Worm (Caenorhabditis elegans) whole organism, young adult: ENCODE results near the gene idpp-11.

ENCODE experiments used
- B0035.1 ChIP-seq: sonication (generic microtip); optimal IDR thresholded peaks from 2 replicates; lab custom pipeline; 2016; ENCODE audit warnings: missing genetic modification characterization, mild to moderate bottlenecking, missing compliant biosample characterization, missing genotype, missing genetic modification reagents
- F22D6.2 ChIP-seq: sonication (generic microtip); optimal IDR thresholded peaks from 2 replicates; lab custom pipeline; 2016; ENCODE audit warnings: mild to moderate bottlenecking, missing genetic modification characterization, missing compliant biosample characterization
- F33H1.4 ChIP-seq: fragments of 200-800 bp; sonication (Bioruptor generic); IDR thresholded peaks from 2 replicates; pipeline ENCODE4 v1.3.6; 2022; ENCODE audit warnings: missing genetic modification reagents, missing genetic modification characterization, missing compliant biosample characterization
- F39B2.1 ChIP-seq: fragments of 200-800 bp; sonication (Bioruptor generic); IDR thresholded peaks from 2 replicates; pipeline ENCODE4 v1.3.6; 2022; ENCODE audit warnings: missing genetic modification reagents, missing genetic modification characterization, missing compliant biosample characterization
- T07F8.4 ChIP-seq: sonication (generic microtip); optimal IDR thresholded peaks from 2 replicates; lab custom pipeline; 2016; ENCODE audit warnings: mild to moderate bottlenecking, missing genetic modification characterization, moderate library complexity, missing compliant biosample characterization
- Y56A3A.18 ChIP-seq: fragments of 200-800 bp; sonication (Bioruptor generic); IDR thresholded peaks from 2 replicates; pipeline ENCODE4 v1.3.6; 2022; ENCODE audit warnings: missing genetic modification reagents, missing genetic modification characterization, missing compliant biosample characterization
- Y95B8A.8 ChIP-seq: fragments of 200-800 bp; sonication (Bioruptor generic); IDR thresholded peaks from 2 replicates; pipeline ENCODE4 v1.3.6; 2022; ENCODE audit warnings: missing genetic modification reagents, missing genetic modification characterization, missing compliant biosample characterization
- ZK185.1 ChIP-seq: sonication (generic microtip); optimal IDR thresholded peaks from 2 replicates; lab custom pipeline; 2016; ENCODE audit warnings: mild to moderate bottlenecking, missing genetic modification characterization, missing compliant biosample characterization; ENCODE audit not compliant: poor library complexity, severe bottlenecking
- aptf-3 ChIP-seq: fragments of 200-800 bp; sonication (Bioruptor generic); IDR thresholded peaks from 2 replicates; pipeline ENCODE4 v1.3.6; 2022; ENCODE audit warnings: missing genetic modification characterization, missing compliant biosample characterization
- attf-6 ChIP-seq: fragments of 200-800 bp; sonication (Bioruptor generic); IDR thresholded peaks from 2 replicates; pipeline ENCODE4 v1.3.6; 2022; ENCODE audit warnings: missing genetic modification reagents, missing genetic modification characterization, missing compliant biosample characterization
- bed-1 ChIP-seq: fragments of 200-800 bp; sonication (Bioruptor generic); IDR thresholded peaks from 2 replicates; pipeline ENCODE4 v1.3.6; 2022; ENCODE audit warnings: missing genetic modification reagents, missing genetic modification characterization, missing compliant biosample characterization
- cebp-1 ChIP-seq, 2 experiments: fragments of 200-800 bp in 1 of 2; sonication (Bioruptor generic) in 1 of 2; sonication (generic microtip) in 1 of 2; IDR thresholded peaks in 1 of 2; optimal IDR thresholded peaks in 1 of 2; 2 replicates each; pipeline versions ENCODE4 v1.3.6 to Lab custom; 2017 to 2022; ENCODE audit warnings: missing compliant biosample characterization in 2 of 2, missing genetic modification characterization in 2 of 2, mild to moderate bottlenecking in 1 of 2, missing genetic modification reagents in 1 of 2, moderate library complexity in 1 of 2
- ceh-27 ChIP-seq: fragments of 200-800 bp; sonication (Bioruptor generic); optimal IDR thresholded peaks from 2 replicates; lab custom pipeline; 2018; ENCODE audit warnings: mild to moderate bottlenecking, missing genetic modification characterization, moderate library complexity, missing compliant biosample characterization
- ceh-79 ChIP-seq: sonication (generic microtip); optimal IDR thresholded peaks from 2 replicates; lab custom pipeline; 2017; ENCODE audit warnings: mild to moderate bottlenecking, missing genetic modification characterization, missing compliant biosample characterization
- die-1 ChIP-seq: sonication (generic microtip); optimal IDR thresholded peaks from 2 replicates; lab custom pipeline; 2016; ENCODE audit warnings: missing genotype, mild to moderate bottlenecking, missing genetic modification characterization, missing compliant biosample characterization
- dox-1 ChIP-seq: fragments of 200-800 bp; sonication (Bioruptor generic); IDR thresholded peaks from 2 replicates; pipeline ENCODE4 v1.3.6; 2022; ENCODE audit warnings: missing genetic modification reagents, missing genetic modification characterization, missing compliant biosample characterization
- egrh-3 ChIP-seq: fragments of 200-800 bp; sonication (Bioruptor generic); IDR thresholded peaks from 2 replicates; pipeline ENCODE4 v1.3.6; 2022; ENCODE audit warnings: missing genetic modification reagents, missing genetic modification characterization, missing compliant biosample characterization
- hmg-1.2 ChIP-seq: fragments of 200-800 bp; sonication (Bioruptor generic); IDR thresholded peaks from 2 replicates; pipeline ENCODE4 v1.3.6; 2022; ENCODE audit warnings: missing genetic modification reagents, missing genetic modification characterization, missing compliant biosample characterization
- lag-1 ChIP-seq: fragments of 200-800 bp; sonication (Bioruptor generic); IDR thresholded peaks from 2 replicates; pipeline ENCODE4 v1.3.6; 2022; ENCODE audit warnings: missing genetic modification reagents, missing genetic modification characterization, missing compliant biosample characterization
- let-526 ChIP-seq: fragments of 200-800 bp; sonication (Bioruptor generic); IDR thresholded peaks from 2 replicates; pipeline ENCODE4 v1.3.6; 2022; ENCODE audit warnings: missing genetic modification reagents, missing genetic modification characterization, missing compliant biosample characterization
- lir-1 ChIP-seq: fragments of 200-800 bp; sonication (Bioruptor generic); conservative IDR thresholded peaks from 2 replicates; pipeline ENCODE4 v1.3.6; 2022; ENCODE audit warnings: missing genetic modification reagents, missing genetic modification characterization, missing compliant biosample characterization
- madf-6 ChIP-seq: fragments of 200-800 bp; sonication (Bioruptor generic); IDR thresholded peaks from 2 replicates; pipeline ENCODE4 v1.3.6; 2022; ENCODE audit warnings: missing genetic modification reagents, missing genetic modification characterization, missing compliant biosample characterization
- nfyb-1 ChIP-seq: fragments of 200-800 bp; sonication (Bioruptor generic); IDR thresholded peaks from 2 replicates; pipeline ENCODE4 v1.3.6; 2022; ENCODE audit warnings: missing genetic modification reagents, missing genetic modification characterization, missing compliant biosample characterization
- nhr-80 ChIP-seq: sonication (generic microtip); optimal IDR thresholded peaks from 2 replicates; lab custom pipeline; 2016; ENCODE audit warnings: missing genetic modification characterization, missing compliant biosample characterization
- pbrm-1 ChIP-seq: fragments of 200-800 bp; sonication (Bioruptor generic); IDR thresholded peaks from 2 replicates; pipeline ENCODE4 v1.3.6; 2022; ENCODE audit warnings: missing genetic modification reagents, missing genetic modification characterization, missing compliant biosample characterization
- snpc-1.1 ChIP-seq: sonication (generic microtip); optimal IDR thresholded peaks from 2 replicates; lab custom pipeline; 2017; ENCODE audit warnings: missing genetic modification characterization, mild to moderate bottlenecking, missing compliant biosample characterization, antibody characterized with exemption, moderate library complexity, missing genotype, missing genetic modification reagents; ENCODE audit not compliant: insufficient read depth
- somi-1 ChIP-seq: fragments of 200-800 bp; sonication (Bioruptor generic); optimal IDR thresholded peaks from 2 replicates; lab custom pipeline; 2018; ENCODE audit warnings: mild to moderate bottlenecking, missing genetic modification characterization, missing compliant biosample characterization
- tbp1 ChIP-seq: fragments of 200-800 bp; sonication (Bioruptor generic); optimal IDR thresholded peaks from 2 replicates; lab custom pipeline; 2018; ENCODE audit warnings: mild to moderate bottlenecking, missing genetic modification characterization, missing compliant biosample characterization
- tlf-1 ChIP-seq: fragments of 200-800 bp; sonication (Bioruptor generic); optimal IDR thresholded peaks from 2 replicates; lab custom pipeline; 2018; ENCODE audit warnings: mild to moderate bottlenecking, missing genetic modification characterization, missing compliant biosample characterization
- zfh-2 ChIP-seq: fragments of 200-800 bp; sonication (Bioruptor generic); conservative IDR thresholded peaks from 2 replicates; pipeline ENCODE4 v1.3.6; 2022; ENCODE audit warnings: missing genetic modification reagents, missing genetic modification characterization, missing compliant biosample characterization
- ztf-22 ChIP-seq: fragments of 200-800 bp; sonication (Bioruptor generic); optimal IDR thresholded peaks from 2 replicates; lab custom pipeline; 2018; ENCODE audit warnings: mild to moderate bottlenecking, missing genetic modification characterization, moderate library complexity, missing compliant biosample characterization
- ztf-28 ChIP-seq: fragments of 200-800 bp; sonication (Bioruptor generic); IDR thresholded peaks from 2 replicates; pipeline ENCODE4 v1.3.6; 2022; ENCODE audit warnings: missing genetic modification reagents, missing genetic modification characterization, missing compliant biosample characterization
- ztf-3 ChIP-seq: fragments of 200-800 bp; sonication (Bioruptor generic); optimal IDR thresholded peaks from 2 replicates; lab custom pipeline; 2018; ENCODE audit warnings: mild to moderate bottlenecking, missing genetic modification characterization, missing compliant biosample characterization

idpp-11 gene

ce11 chrX:7814747-7815146 is 27.6 kb upstream of the idpp-11 start:
- TF ChIP-seq let-526 (0 out of 2 replicates have a peak, but pooled peaks have one; percentile 38), zfh-2 (GFP tag; lab: Robert Waterston, UW) (peak; percentile 56), ztf-3 (GFP tag; lab: Kevin White, UChicago) (no peak), somi-1 (GFP tag; lab: Kevin White, UChicago) (peak; percentile 19), hmg-1.2 (GFP tag; lab: Robert Waterston, UW) (peak; percentile 57; the same call in 1 of the 2 replicates), bed-1 (no peak), nfyb-1 (GFP tag; lab: Robert Waterston, UW) (no peak), tlf-1 (GFP tag; lab: Kevin White, UChicago) (no peak), lir-1 (GFP tag; lab: Robert Waterston, UW) (no peak), nhr-80 (peak; percentile 16), egrh-3 (GFP tag; lab: Robert Waterston, UW) (peak; percentile 74), dox-1 (peak; percentile 55), ceh-79 (tag; lab: Kevin White, UChicago) (no peak)

ce11 chrX:7815230-7815629 is 27.1 kb upstream of the idpp-11 start:
- TF ChIP-seq Y95B8A.8 (GFP tag; lab: Robert Waterston, UW) = no peak
- peak; percentile 31; the same call in 1 of the 2 replicates for TF ChIP-seq cebp-1 (GFP tag; IDR thresholded peaks at IDR 0.05; lab: Robert Waterston, UW)
- TF ChIP-seq cebp-1 (tag; optimal IDR thresholded peaks at IDR 0.05; lab: Kevin White, UChicago) = peak; percentile 83

ce11 chrX:7816434-7816974 is 25.8 kb upstream of the idpp-11 start, which contains the start of the genes sek-1 and R03G5.6:
Gene sek-1, plus strand, starts transcription at chrX:7816734.
Gene R03G5.6, minus strand, starts transcription at chrX:7816924.
- no peak for TF ChIP-seq B0035.1
- no peak for TF ChIP-seq tbp1 (GFP tag; lab: Kevin White, UChicago)
- no peak for TF ChIP-seq attf-6 (GFP tag; lab: Robert Waterston, UW)
- TF ChIP-seq Y56A3A.18 = no peak
- no peak for TF ChIP-seq aptf-3
- TF ChIP-seq tlf-1 (GFP tag; lab: Kevin White, UChicago) = no peak
- TF ChIP-seq zfh-2 (GFP tag; lab: Robert Waterston, UW) = no peak
- TF ChIP-seq F22D6.2 (tag; lab: Kevin White, UChicago) = no peak
- TF ChIP-seq snpc-1.1 (tag; lab: Kevin White, UChicago) = no peak
- TF ChIP-seq ZK185.1 (tag; lab: Kevin White, UChicago) = no peak
- no peak for TF ChIP-seq pbrm-1 (GFP tag; lab: Robert Waterston, UW)
- TF ChIP-seq ztf-22 (GFP tag; lab: Kevin White, UChicago) = no peak

ce11 chrX:7817555-7817954 is 24.8 kb upstream of the idpp-11 start:
- no peak for TF ChIP-seq die-1 (tag; lab: Kevin White, UChicago)
- TF ChIP-seq attf-6 (GFP tag; lab: Robert Waterston, UW) = no peak
- TF ChIP-seq ceh-27 (GFP tag; lab: Kevin White, UChicago) = no peak
- no peak for TF ChIP-seq tbp1 (GFP tag; lab: Kevin White, UChicago)
- no peak for TF ChIP-seq F39B2.1 (GFP tag; lab: Robert Waterston, UW)
- no peak for TF ChIP-seq ztf-28
- TF ChIP-seq T07F8.4 (tag; lab: Kevin White, UChicago) = no peak
- no peak for TF ChIP-seq lag-1 (GFP tag; lab: Robert Waterston, UW)
- no peak for TF ChIP-seq F33H1.4 (GFP tag; lab: Robert Waterston, UW)
- no peak for TF ChIP-seq madf-6 (GFP tag; lab: Robert Waterston, UW)
